Worm (Caenorhabditis elegans): ENCODE measurements around the gene T01D1.5.

ce11 chrII:152283-152682, 36.6 kb downstream of the T01D1.5 start, which contains the start of gene T25D3.3:
- no peak for TF ChIP-seq mab-5 (tag; optimal IDR thresholded peaks at IDR 0.05)
- TF ChIP-seq lsy-2 (tag; optimal IDR thresholded peaks at IDR 0.05) = no peak
- no peak for TF ChIP-seq unc-62 (GFP tag; optimal IDR thresholded peaks at IDR 0.05)
- no peak for TF ChIP-seq nhr-28 (tag; optimal IDR thresholded peaks at IDR 0.05)
- TF ChIP-seq blmp-1 (tag; optimal IDR thresholded peaks at IDR 0.05) = no peak
- TF ChIP-seq nhr-12 (tag; optimal IDR thresholded peaks at IDR 0.05) = no peak
- no peak for TF ChIP-seq M03D4.4 (tag; optimal IDR thresholded peaks at IDR 0.05)
- no peak for TF ChIP-seq ztf-11 (tag; optimal IDR thresholded peaks at IDR 0.05)
- no peak for TF ChIP-seq ceh-39 (tag; optimal IDR thresholded peaks at IDR 0.05)
- no peak for TF ChIP-seq mep-1 (tag; optimal IDR thresholded peaks at IDR 0.05)
- no peak for TF ChIP-seq zip-8 (tag; optimal IDR thresholded peaks at IDR 0.05)
